Fruit fly (Drosophila melanogaster) whole organism, prepupa: ENCODE results near the gene hth.

Experiments used
- CG10631 ChIP-seq: fragments of 200-800 bp; sonication (Bioruptor generic); optimal IDR thresholded peaks from 2 replicates; lab custom pipeline; 2016; ENCODE audit warnings: missing biosample characterization, missing genetic modification characterization
- CG10669 ChIP-seq: fragments of 200-800 bp; sonication (Bioruptor generic); optimal IDR thresholded peaks from 3 replicates; lab custom pipeline; 2018; ENCODE audit warnings: missing biosample characterization, mild to moderate bottlenecking, missing genetic modification characterization, moderate library complexity
- CG11294 ChIP-seq: fragments of 200-800 bp; sonication (Bioruptor generic); IDR thresholded peaks from 2 replicates; pipeline ENCODE4 v1.3.6; 2022; ENCODE audit warnings: missing biosample characterization, missing genetic modification characterization
- CG11762 ChIP-seq: fragments of 200-800 bp; sonication (Bioruptor generic); optimal IDR thresholded peaks from 3 replicates; lab custom pipeline; 2016; ENCODE audit warnings: missing biosample characterization, missing genetic modification characterization; ENCODE audit not compliant: insufficient read depth
- CG11902 ChIP-seq: fragments of 200-800 bp; sonication (Bioruptor generic); optimal IDR thresholded peaks from 3 replicates; lab custom pipeline; 2016; ENCODE audit warnings: missing biosample characterization, missing genetic modification characterization
- CG15336 ChIP-seq: fragments of 200-800 bp; sonication (Bioruptor generic); IDR thresholded peaks from 2 replicates; pipeline ENCODE4 v1.3.6; 2022; ENCODE audit warnings: missing biosample characterization, missing genetic modification characterization
- CG1621 ChIP-seq: fragments of 200-800 bp; sonication (Bioruptor generic); optimal IDR thresholded peaks from 3 replicates; lab custom pipeline; 2018; ENCODE audit warnings: missing biosample characterization, mild to moderate bottlenecking, missing genetic modification characterization
- CG16779 ChIP-seq: fragments of 200-800 bp; sonication (Bioruptor generic); optimal IDR thresholded peaks from 3 replicates; lab custom pipeline; 2017; ENCODE audit warnings: missing biosample characterization, mild to moderate bottlenecking, missing genetic modification characterization
- CG3032 ChIP-seq: fragments of 200-800 bp; optimal IDR thresholded peaks from 2 replicates; lab custom pipeline; 2019; ENCODE audit warnings: missing biosample characterization, mild to moderate bottlenecking, missing genetic modification characterization, moderate library complexity
- CG31627 ChIP-seq: fragments of 200-800 bp; sonication (Bioruptor generic); optimal IDR thresholded peaks from 3 replicates; lab custom pipeline; 2016; ENCODE audit warnings: missing biosample characterization, missing genetic modification characterization
- CG32006 ChIP-seq: fragments of 200-800 bp; sonication (Bioruptor generic); optimal IDR thresholded peaks from 3 replicates; lab custom pipeline; 2017; ENCODE audit warnings: missing biosample characterization, mild to moderate bottlenecking, missing genetic modification characterization
- CG34406 ChIP-seq: fragments of 200-800 bp; sonication (Bioruptor generic); optimal IDR thresholded peaks from 3 replicates; lab custom pipeline; 2016; ENCODE audit warnings: missing biosample characterization, missing genetic modification characterization
- CG3919 ChIP-seq: fragments of 200-800 bp; sonication (Bioruptor generic); optimal IDR thresholded peaks from 3 replicates; lab custom pipeline; 2016; ENCODE audit warnings: missing biosample characterization, missing genetic modification characterization
- CG6163 ChIP-seq: fragments of 200-800 bp; sonication (Bioruptor generic); IDR thresholded peaks from 3 replicates; pipeline ENCODE4 v1.3.6; 2022; ENCODE audit warnings: missing biosample characterization, missing genetic modification characterization
- CG6276 ChIP-seq: fragments of 200-800 bp; sonication (Bioruptor generic); optimal IDR thresholded peaks from 2 replicates; lab custom pipeline; 2017; ENCODE audit warnings: missing biosample characterization, mild to moderate bottlenecking, missing genetic modification characterization
- CG6792 ChIP-seq: fragments of 200-800 bp; sonication (Bioruptor generic); optimal IDR thresholded peaks from 3 replicates; lab custom pipeline; 2016; ENCODE audit warnings: missing biosample characterization, missing genetic modification characterization
- CG6808 ChIP-seq: fragments of 200-800 bp; sonication (Bioruptor generic); optimal IDR thresholded peaks from 3 replicates; lab custom pipeline; 2017; ENCODE audit warnings: missing biosample characterization, missing genetic modification characterization, mild to moderate bottlenecking, moderate library complexity, missing genetic modification reagents
- CG6854 ChIP-seq: fragments of 200-800 bp; sonication (Bioruptor generic); optimal IDR thresholded peaks from 2 replicates; lab custom pipeline; 2017; ENCODE audit warnings: missing biosample characterization, mild to moderate bottlenecking, missing genetic modification characterization
- CG7368 ChIP-seq: fragments of 200-800 bp; sonication (Bioruptor generic); optimal IDR thresholded peaks from 3 replicates; lab custom pipeline; 2016; ENCODE audit warnings: missing biosample characterization, missing genetic modification characterization
- CG8119 ChIP-seq: fragments of 200-800 bp; sonication (Bioruptor generic); IDR thresholded peaks from 3 replicates; pipeline ENCODE4 v1.3.6; 2022; ENCODE audit warnings: missing biosample characterization, missing genetic modification characterization
- CG8319 ChIP-seq: fragments of 200-800 bp; sonication (Bioruptor generic); optimal IDR thresholded peaks from 3 replicates; lab custom pipeline; 2016; ENCODE audit warnings: missing biosample characterization, missing genetic modification characterization
- CG9139 ChIP-seq: fragments of 200-800 bp; sonication (Bioruptor generic); optimal IDR thresholded peaks from 3 replicates; lab custom pipeline; 2017; ENCODE audit warnings: missing biosample characterization, mild to moderate bottlenecking, missing genetic modification characterization
- Eip75B ChIP-seq: fragments of 200-800 bp; sonication (Bioruptor generic); optimal IDR thresholded peaks from 3 replicates; lab custom pipeline; 2016; ENCODE audit warnings: missing biosample characterization, missing genetic modification characterization
- Eip78C ChIP-seq: fragments of 200-800 bp; sonication (Bioruptor generic); peaks from one replicate; lab custom pipeline; 2016; ENCODE audit warnings: missing biosample characterization, missing genetic modification characterization
- Eip93F ChIP-seq: fragments of 200-800 bp; sonication (Bioruptor generic); optimal IDR thresholded peaks from 2 replicates; lab custom pipeline; 2016; ENCODE audit warnings: missing biosample characterization, mild to moderate bottlenecking, missing genetic modification characterization
- Ets21C ChIP-seq: fragments of 200-800 bp; sonication (Bioruptor generic); optimal IDR thresholded peaks from 3 replicates; lab custom pipeline; 2016; ENCODE audit warnings: missing biosample characterization, missing genetic modification characterization
- Ets96B ChIP-seq: fragments of 200-800 bp; optimal IDR thresholded peaks from 2 replicates; lab custom pipeline; 2019; ENCODE audit warnings: missing biosample characterization, mild to moderate bottlenecking, missing genetic modification characterization, moderate library complexity
- Gug ChIP-seq: fragments of 200-800 bp; sonication (Bioruptor generic); IDR thresholded peaks from 2 replicates; pipeline ENCODE4 v1.3.6; 2022; ENCODE audit warnings: missing biosample characterization, missing genetic modification characterization
- Hr38 ChIP-seq: sonication (Bioruptor generic); optimal IDR thresholded peaks from 2 replicates; lab custom pipeline; 2016; ENCODE audit warnings: missing biosample characterization, missing genetic modification characterization
- Hr39 ChIP-seq: fragments of 200-800 bp; sonication (Bioruptor generic); optimal IDR thresholded peaks from 2 replicates; lab custom pipeline; 2016; ENCODE audit warnings: missing biosample characterization, missing genetic modification characterization
- Hr4 ChIP-seq: fragments of 200-800 bp; sonication (Bioruptor generic); optimal IDR thresholded peaks from 3 replicates; lab custom pipeline; 2016; ENCODE audit warnings: missing biosample characterization, missing genetic modification characterization
- Lpt ChIP-seq: fragments of 200-800 bp; sonication (Bioruptor generic); optimal IDR thresholded peaks from 3 replicates; lab custom pipeline; 2016; ENCODE audit warnings: missing biosample characterization, missing genetic modification characterization
- Met ChIP-seq: fragments of 200-800 bp; sonication (Bioruptor generic); optimal IDR thresholded peaks from 3 replicates; lab custom pipeline; 2016; ENCODE audit warnings: missing biosample characterization, missing genetic modification characterization
- OdsH ChIP-seq: fragments of 200-800 bp; sonication (Bioruptor generic); optimal IDR thresholded peaks from 3 replicates; lab custom pipeline; 2016; ENCODE audit warnings: missing biosample characterization, missing genetic modification characterization
- Smox ChIP-seq: fragments of 200-800 bp; sonication (Bioruptor generic); optimal IDR thresholded peaks from 3 replicates; lab custom pipeline; 2016; ENCODE audit warnings: missing biosample characterization, missing genetic modification characterization
- achi ChIP-seq: fragments of 200-800 bp; sonication (Bioruptor generic); optimal IDR thresholded peaks from 3 replicates; lab custom pipeline; 2016; ENCODE audit warnings: missing biosample characterization, missing genetic modification characterization
- cyc ChIP-seq: fragments of 200-800 bp; sonication (Bioruptor generic); optimal IDR thresholded peaks from 3 replicates; lab custom pipeline; 2016; ENCODE audit warnings: missing biosample characterization, missing genetic modification characterization
- dac ChIP-seq: fragments of 200-800 bp; sonication (Bioruptor generic); optimal IDR thresholded peaks from 2 replicates; lab custom pipeline; 2017; ENCODE audit warnings: missing biosample characterization, mild to moderate bottlenecking, missing genetic modification characterization
- dsx ChIP-seq: fragments of 200-800 bp; optimal IDR thresholded peaks from 3 replicates; lab custom pipeline; 2019; ENCODE audit warnings: missing biosample characterization, mild to moderate bottlenecking, missing genetic modification characterization, moderate library complexity; ENCODE audit not compliant: poor library complexity, severe bottlenecking
- eg ChIP-seq: fragments of 200-800 bp; sonication (Bioruptor generic); IDR thresholded peaks from 3 replicates; pipeline ENCODE4 v1.3.6; 2022; ENCODE audit warnings: missing biosample characterization, missing genetic modification characterization
- esn ChIP-seq: fragments of 200-800 bp; sonication (Bioruptor generic); optimal IDR thresholded peaks from 2 replicates; lab custom pipeline; 2016; ENCODE audit warnings: missing biosample characterization, mild to moderate bottlenecking, missing genetic modification characterization, moderate library complexity
- fd59A ChIP-seq: fragments of 200-800 bp; sonication (Bioruptor generic); optimal IDR thresholded peaks from 2 replicates; lab custom pipeline; 2017; ENCODE audit warnings: missing biosample characterization, mild to moderate bottlenecking, missing genetic modification characterization, missing genetic modification reagents
- fkh ChIP-seq: fragments of 200-800 bp; sonication (Bioruptor generic); optimal IDR thresholded peaks from 3 replicates; lab custom pipeline; 2017; ENCODE audit warnings: missing biosample characterization, mild to moderate bottlenecking, missing genetic modification characterization, moderate library complexity
- salr ChIP-seq, 2 experiments: fragments of 200-800 bp; sonication (Bioruptor generic); optimal IDR thresholded peaks; 3 replicates each; lab custom pipeline; 2016 to 2018; ENCODE audit warnings: missing biosample characterization in 2 of 2, missing genetic modification characterization in 2 of 2, mild to moderate bottlenecking in 1 of 2
- ss ChIP-seq, 2 experiments: fragments of 200-800 bp; sonication (Bioruptor generic); optimal IDR thresholded peaks; 2 replicates in 1 of 2; 3 replicates in 1 of 2; lab custom pipeline; 2017 to 2018; ENCODE audit warnings: mild to moderate bottlenecking in 2 of 2, missing biosample characterization in 2 of 2, missing genetic modification characterization in 2 of 2, moderate library complexity in 1 of 2
- svp ChIP-seq: fragments of 200-800 bp; sonication (Bioruptor generic); peaks from one replicate; lab custom pipeline; 2016; ENCODE audit warnings: missing biosample characterization, missing genetic modification characterization
- topi ChIP-seq: fragments of 200-800 bp; sonication (Bioruptor generic); optimal IDR thresholded peaks from 3 replicates; lab custom pipeline; 2016; ENCODE audit warnings: missing biosample characterization, missing genetic modification characterization
- vri ChIP-seq: fragments of 200-800 bp; sonication (Bioruptor generic); optimal IDR thresholded peaks from 3 replicates; lab custom pipeline; 2016; ENCODE audit warnings: missing biosample characterization, mild to moderate bottlenecking, missing genetic modification characterization

Gene hth

dm6 chr3R:10468207-10468606 lies 171.2 kb downstream of the hth start (continued):
- TF ChIP-seq Eip93F (no peak), fkh (GFP tag; lab: Kevin White, UChicago) (no peak), eg (GFP tag; lab: Robert Waterston, UW) (peak; percentile 52; the same call in 1 of the 3 replicates), topi (GFP tag; lab: Kevin White, UChicago) (peak; percentile 56), achi (GFP tag; lab: Kevin White, UChicago) (peak; percentile 77), Hr38 (GFP tag; lab: Kevin White, UChicago) (no peak), CG6163 (GFP tag; lab: Robert Waterston, UW) (peak; percentile 87), vri (peak; percentile 42), dac (GFP tag; lab: Kevin White, UChicago) (peak; percentile 28), CG10669 (GFP tag; lab: Kevin White, UChicago) (peak; percentile 69), Lpt (GFP tag; lab: Kevin White, UChicago) (peak; percentile 78), CG1621 (tag; lab: Kevin White, UChicago) (peak; percentile 72), CG8119 (peak; percentile 76; the same call in 2 of the 3 replicates), fd59A (GFP tag; lab: Kevin White, UChicago) (peak; percentile 70), Ets96B (peak; percentile 71), Met (GFP tag; lab: Kevin White, UChicago) (peak; percentile 60), CG32006 (peak; percentile 68), CG11902 (peak; percentile 15)

- TF ChIP-seq cyc (peak; percentile 41), CG3032 (peak; percentile 57), svp (GFP tag; lab: Kevin White, UChicago) (peak; percentile 91), CG6854 (GFP tag; lab: Kevin White, UChicago) (no peak), dac (GFP tag; lab: Kevin White, UChicago) (no peak), Eip75B (GFP tag; lab: Kevin White, UChicago) (peak; percentile 46), CG1621 (tag; lab: Kevin White, UChicago) (no peak), eg (GFP tag; lab: Robert Waterston, UW) (no peak), ss (GFP tag; optimal IDR thresholded peaks at IDR 0.05; lab: Kevin White, UChicago) (peak; percentile 22 to 39), CG6163 (GFP tag; lab: Robert Waterston, UW) (peak; percentile 51; the same call in 1 of the 3 replicates), Met (GFP tag; lab: Kevin White, UChicago) (peak; percentile 74), Gug (GFP tag; lab: Robert Waterston, UW) (no peak), Hr39 (GFP tag; lab: Kevin White, UChicago) (peak; percentile 48), CG6808 (GFP tag; lab: Kevin White, UChicago) (peak; percentile 51), salr (GFP tag; optimal IDR thresholded peaks at IDR 0.05; lab: Kevin White, UChicago) (peak; percentile 20 to 34), CG10631 (peak; percentile 64), Hr4 (no peak), CG8319 (GFP tag; lab: Kevin White, UChicago) (no peak), topi (GFP tag; lab: Kevin White, UChicago) (peak; percentile 52), fd59A (GFP tag; lab: Kevin White, UChicago) (peak; percentile 37), achi (GFP tag; lab: Kevin White, UChicago) (peak; percentile 40), CG31627 (GFP tag; lab: Kevin White, UChicago) (peak; percentile 30), Lpt (GFP tag; lab: Kevin White, UChicago) (no peak), CG15336 (GFP tag; lab: Robert Waterston, UW) (no peak), CG10669 (GFP tag; lab: Kevin White, UChicago) (peak; percentile 31), esn (GFP tag; lab: Kevin White, UChicago) (peak; percentile 65), CG11902 (no peak), CG11294 (no peak), CG3919 (GFP tag; lab: Kevin White, UChicago) (peak; percentile 35), CG16779 (tag; lab: Kevin White, UChicago) (no peak), dsx (GFP tag; lab: Kevin White, UChicago) (peak; percentile 54), Ets96B (peak; percentile 71), OdsH (GFP tag; lab: Kevin White, UChicago) (peak; percentile 26), Hr38 (GFP tag; lab: Kevin White, UChicago) (no peak), Ets21C (GFP tag; lab: Kevin White, UChicago) (no peak), CG6792 (GFP tag; lab: Kevin White, UChicago) (peak; percentile 27), Eip78C (GFP tag; lab: Kevin White, UChicago) (peak; percentile 78), CG9139 (GFP tag; lab: Kevin White, UChicago) (peak; percentile 34), CG6276 (GFP tag; lab: Kevin White, UChicago) (no peak), CG11762 (GFP tag; lab: Kevin White, UChicago) (peak; percentile 38), Smox (GFP tag; lab: Kevin White, UChicago) (peak; percentile 58), CG34406 (GFP tag; lab: Kevin White, UChicago) (no peak), CG7368 (peak; percentile 7), CG32006 (no peak)
These were observed 173.1 kb downstream of the hth start for dm6 chr3R:10466299-10466698.
